Worm (Caenorhabditis elegans): ENCODE data around the gene C07A9.9.

DNA sequence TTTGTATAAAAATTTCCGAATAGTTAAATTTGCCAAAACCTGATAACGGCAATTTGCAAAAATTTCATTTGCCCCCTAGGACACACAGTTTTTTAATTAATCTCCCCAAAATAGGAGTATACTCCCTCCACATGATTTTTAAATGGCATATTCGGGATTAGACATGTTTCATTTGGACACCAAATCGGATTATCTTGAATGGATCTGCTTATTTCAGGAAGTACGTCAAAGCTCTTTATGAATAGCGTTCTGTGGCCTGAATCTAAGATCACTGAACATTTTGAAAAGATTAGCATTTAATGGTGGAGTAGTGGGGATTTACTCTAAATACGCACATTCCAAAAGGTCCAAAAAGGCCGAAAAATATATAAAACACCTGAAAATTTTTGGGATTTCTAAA is 8.9 kb downstream of the C07A9.9 start:
- TF ChIP-seq ama-1 (optimal IDR thresholded peaks at IDR 0.05): no peak
- TF ChIP-seq irx-1 (tag; optimal IDR thresholded peaks at IDR 0.05): no peak
- no peak for TF ChIP-seq mab-9 (GFP tag; IDR thresholded peaks at IDR 0.05)
- no peak for TF ChIP-seq fos-1 (tag; optimal IDR thresholded peaks at IDR 0.05)
- no peak for TF ChIP-seq egl-27 (tag; optimal IDR thresholded peaks at IDR 0.05)
- TF ChIP-seq nhr-237 (tag; optimal IDR thresholded peaks at IDR 0.05): no peak
- TF ChIP-seq vab-15 (tag; optimal IDR thresholded peaks at IDR 0.05): no peak
- TF ChIP-seq lsy-2 (tag; optimal IDR thresholded peaks at IDR 0.05): no peak
- no peak for TF ChIP-seq snpc-4 (tag; optimal IDR thresholded peaks at IDR 0.05)
- TF ChIP-seq ztf-4 (tag; optimal IDR thresholded peaks at IDR 0.05): no peak
- no peak for TF ChIP-seq dpl-1 (GFP tag; optimal IDR thresholded peaks at IDR 0.05)
